Worm (Caenorhabditis elegans) whole organism, L4/young adult: ENCODE data around the gene ssup-72.

Source experiments
- W03F9.2 ChIP-seq: fragments of 150-350 bp; optimal IDR thresholded peaks from 2 replicates; lab custom pipeline; 2014; ENCODE audit warnings: missing biosample characterization, missing genetic modification characterization
- dao-5 ChIP-seq: sonication (generic microtip); optimal IDR thresholded peaks from 2 replicates; lab custom pipeline; 2016; ENCODE audit warnings: missing genotype, missing genetic modification characterization, moderate library complexity, missing compliant biosample characterization
- him-1 ChIP-seq: sonication (generic microtip); optimal IDR thresholded peaks from 2 replicates; lab custom pipeline; 2016; ENCODE audit warnings: missing genotype, missing genetic modification reagents, missing genetic modification characterization, missing compliant biosample characterization

- no peak for TF ChIP-seq dao-5 (tag; lab: Kevin White, UChicago)
- TF ChIP-seq W03F9.2: no peak
- TF ChIP-seq him-1 (tag; lab: Kevin White, UChicago): no peak
Observed at ce11 chrII:6788672-6789298, 12.4 kb downstream of the ssup-72 start, which contains the start of gene T13C2.3.
